Fruit fly (Drosophila melanogaster) whole organism, adult: ENCODE measurements around the gene CG11679.

Experiments used
- CG11617 ChIP-seq: fragments of 200-800 bp; sonication (Bioruptor generic); optimal IDR thresholded peaks from 2 replicates; lab custom pipeline; 2017; ENCODE audit warnings: mild to moderate bottlenecking, missing biosample characterization, missing genetic modification reagents, missing genetic modification characterization
- CG14711 ChIP-seq: fragments of 200-800 bp; sonication (Bioruptor generic); optimal IDR thresholded peaks from 2 replicates; lab custom pipeline; 2018; ENCODE audit warnings: missing biosample characterization, mild to moderate bottlenecking, missing genetic modification characterization, moderate library complexity
- CG5204 ChIP-seq: fragments of 200-800 bp; sonication (Bioruptor generic); optimal IDR thresholded peaks from 2 replicates; lab custom pipeline; 2016; ENCODE audit warnings: missing biosample characterization, missing genetic modification characterization

DNA sequence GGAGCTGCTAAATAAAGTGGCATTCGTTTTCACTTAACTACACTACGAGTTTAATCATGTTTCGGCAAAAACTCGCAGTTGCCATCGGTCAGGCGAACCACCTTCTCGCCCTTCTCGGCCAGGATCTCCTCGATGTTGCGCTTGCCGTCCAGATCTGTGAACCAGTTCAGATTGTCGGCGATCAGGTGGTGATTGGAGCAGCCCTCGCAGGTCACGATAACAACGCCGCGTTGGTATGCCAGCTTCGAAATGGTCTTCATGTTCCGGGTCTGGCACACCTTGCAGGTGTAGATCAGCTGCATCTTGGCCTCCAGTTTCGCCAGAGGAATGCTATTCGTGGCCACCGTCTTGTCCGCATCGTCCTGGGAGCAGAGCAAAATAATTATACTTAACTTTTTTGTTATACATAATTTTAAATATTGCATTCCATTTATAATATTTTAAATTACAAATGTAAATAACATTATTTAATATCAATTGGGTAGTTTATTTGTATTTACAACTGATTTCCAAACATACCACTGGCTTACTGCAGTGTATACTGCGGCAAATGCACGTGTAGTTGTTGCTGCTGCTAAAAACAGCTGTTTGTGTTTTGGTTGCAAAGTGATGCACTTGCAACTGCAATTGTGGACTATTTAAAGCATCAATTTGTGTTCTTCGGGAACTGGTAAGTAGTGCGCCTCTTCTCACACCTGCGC lies 5.4 kb downstream of the CG11679 start:
- TF ChIP-seq CG5204 (GFP tag; lab: Kevin White, UChicago): no peak
- TF ChIP-seq CG14711 (tag; lab: Kevin White, UChicago): no peak
- TF ChIP-seq CG11617: no peak
